Fruit fly (Drosophila melanogaster): ENCODE data around the gene CG31495.

dm6 chr3R:13880872-13881271 is 41.1 kb upstream of the CG31495 start:
- TF ChIP-seq fd59A (GFP tag; optimal IDR thresholded peaks at IDR 0.05) (no peak), Eip93F (GFP tag; optimal IDR thresholded peaks at IDR 0.05) (no peak), acj6 (GFP tag; optimal IDR thresholded peaks at IDR 0.05) (no peak), salr (GFP tag; optimal IDR thresholded peaks at IDR 0.05) (no peak), ss (GFP tag; optimal IDR thresholded peaks at IDR 0.05) (no peak), achi (GFP tag; optimal IDR thresholded peaks at IDR 0.05) (no peak), OdsH (GFP tag; optimal IDR thresholded peaks at IDR 0.05) (no peak), Hr39 (GFP tag; optimal IDR thresholded peaks at IDR 0.05) (no peak), CG34406 (GFP tag; optimal IDR thresholded peaks at IDR 0.05) (no peak), Eip75B (GFP tag; optimal IDR thresholded peaks at IDR 0.05) (no peak), dsx (GFP tag; optimal IDR thresholded peaks at IDR 0.05; ENCODE audit: poor library complexity, severe bottlenecking) (no peak), CG11294 (GFP tag; IDR thresholded peaks at IDR 0.05) (no peak)
